Worm (Caenorhabditis elegans): Measurements from ENCODE around the gene T10D4.7.

The T10D4.7 gene

DNA sequence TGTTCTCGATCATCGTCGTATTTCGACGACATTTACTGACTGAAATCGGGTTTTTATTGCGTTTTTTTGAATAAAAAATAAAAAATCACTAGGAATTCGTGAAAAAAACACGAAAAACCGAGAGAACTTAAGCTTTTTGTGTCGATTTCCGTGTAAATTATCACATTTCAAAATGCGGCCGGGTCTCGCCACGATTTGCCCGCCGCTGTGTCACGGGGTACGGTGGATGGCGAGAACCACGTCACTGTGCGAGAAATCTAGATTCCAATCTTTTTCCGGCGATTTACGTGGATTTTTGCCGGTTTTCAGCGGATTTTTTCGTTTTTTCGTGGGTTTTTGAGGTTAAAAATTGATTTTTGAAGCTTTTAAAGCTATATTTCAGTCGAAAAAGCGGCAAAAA, 40.7 kb upstream of the T10D4.7 start, which contains the start of gene Y25C1A.8:
Y25C1A.8 (minus strand) TSS at position 45 of the 400 bp plus-strand sequence.
- TF ChIP-seq nhr-76 (tag; optimal IDR thresholded peaks at IDR 0.05) (no peak), sem-2 (GFP tag; optimal IDR thresholded peaks at IDR 0.05) (no peak), zip-8 (tag; optimal IDR thresholded peaks at IDR 0.05) (no peak), hlh-1 (tag; optimal IDR thresholded peaks at IDR 0.05) (no peak), M03D4.4 (tag; optimal IDR thresholded peaks at IDR 0.05) (no peak), flh-1 (GFP tag; optimal IDR thresholded peaks at IDR 0.05) (no peak), lin-13 (tag; optimal IDR thresholded peaks at IDR 0.05) (peak; percentile 70), snpc-4 (tag; optimal IDR thresholded peaks at IDR 0.05) (no peak), nhr-237 (tag; optimal IDR thresholded peaks at IDR 0.05) (peak; percentile 26), mab-5 (tag; optimal IDR thresholded peaks at IDR 0.05) (no peak), sptf-1 (tag; optimal IDR thresholded peaks at IDR 0.05) (peak; percentile 70), ham-2 (GFP tag; optimal IDR thresholded peaks at IDR 0.05) (peak; percentile 7), pha-4 (tag; optimal IDR thresholded peaks at IDR 0.05) (peak; percentile 78), unc-120 (tag; optimal IDR thresholded peaks at IDR 0.05; ENCODE audit: poor library complexity, severe bottlenecking) (peak; percentile 10), mls-2 (tag; optimal IDR thresholded peaks at IDR 0.05) (peak; percentile 44), tbx-8 (GFP tag; optimal IDR thresholded peaks at IDR 0.05) (peak; percentile 20), lsy-2 (tag; optimal IDR thresholded peaks at IDR 0.05) (peak; percentile 99), ceh-83 (GFP tag; optimal IDR thresholded peaks at IDR 0.05) (peak; percentile 68), nhr-2 (tag; optimal IDR thresholded peaks at IDR 0.05) (no peak), bed-3 (GFP tag; optimal IDR thresholded peaks at IDR 0.05) (peak; percentile 59), elt-1 (tag; optimal IDR thresholded peaks at IDR 0.05; ENCODE audit: borderline replicate concordance, insufficient read depth) (peak; percentile 31), ces-1 (GFP tag; optimal IDR thresholded peaks at IDR 0.05) (peak; percentile 76), blmp-1 (tag; optimal IDR thresholded peaks at IDR 0.05) (no peak), drap-1 (GFP tag; optimal IDR thresholded peaks at IDR 0.05) (peak; percentile 68), mep-1 (tag; optimal IDR thresholded peaks at IDR 0.05) (peak; percentile 49), unc-39 (tag; optimal IDR thresholded peaks at IDR 0.05) (no peak), ceh-39 (tag; optimal IDR thresholded peaks at IDR 0.05) (no peak), unc-62 (GFP tag; optimal IDR thresholded peaks at IDR 0.05) (peak; percentile 30), nhr-28 (tag; optimal IDR thresholded peaks at IDR 0.05) (no peak), nhr-12 (tag; optimal IDR thresholded peaks at IDR 0.05) (no peak), ceh-43 (GFP tag; optimal IDR thresholded peaks at IDR 0.05) (peak; percentile 44)

DNA sequence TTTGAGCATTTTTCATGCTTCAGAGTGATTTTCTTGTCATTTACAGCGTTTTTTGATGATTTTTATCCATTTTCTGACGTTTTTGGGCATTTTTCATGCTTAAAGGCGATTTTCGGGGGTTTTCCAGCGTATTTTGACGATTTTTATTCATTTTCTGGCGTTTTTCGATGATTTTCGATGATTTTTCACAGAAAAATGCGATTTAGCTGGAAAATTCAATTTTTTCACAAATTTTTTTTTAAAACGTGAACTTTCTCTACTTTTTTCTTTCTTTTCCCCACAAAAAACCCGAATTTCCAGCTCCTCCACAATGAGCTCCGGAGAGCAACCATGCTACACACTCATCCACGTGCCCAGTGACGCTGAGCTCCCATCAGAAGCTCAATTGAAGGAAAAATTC, 39.1 kb upstream of the T10D4.7 start, which contains the start of gene copb-1:
copb-1 (plus strand) TSS at position 301 of the 400 bp plus-strand sequence.
- TF ChIP-seq elt-1 (tag; optimal IDR thresholded peaks at IDR 0.05; ENCODE audit: borderline replicate concordance, insufficient read depth) (no peak), unc-120 (tag; optimal IDR thresholded peaks at IDR 0.05; ENCODE audit: poor library complexity, severe bottlenecking) (no peak), nhr-76 (tag; optimal IDR thresholded peaks at IDR 0.05) (no peak), flh-1 (GFP tag; optimal IDR thresholded peaks at IDR 0.05) (no peak), M03D4.4 (tag; optimal IDR thresholded peaks at IDR 0.05) (no peak), ham-2 (GFP tag; optimal IDR thresholded peaks at IDR 0.05) (no peak), lin-32 (GFP tag; optimal IDR thresholded peaks at IDR 0.05) (no peak), zip-8 (tag; optimal IDR thresholded peaks at IDR 0.05) (no peak), elt-3 (tag; optimal IDR thresholded peaks at IDR 0.05) (no peak), hlh-1 (tag; optimal IDR thresholded peaks at IDR 0.05) (no peak), sem-2 (GFP tag; optimal IDR thresholded peaks at IDR 0.05) (no peak), nhr-12 (tag; optimal IDR thresholded peaks at IDR 0.05) (no peak), nhr-28 (tag; optimal IDR thresholded peaks at IDR 0.05) (no peak)

DNA sequence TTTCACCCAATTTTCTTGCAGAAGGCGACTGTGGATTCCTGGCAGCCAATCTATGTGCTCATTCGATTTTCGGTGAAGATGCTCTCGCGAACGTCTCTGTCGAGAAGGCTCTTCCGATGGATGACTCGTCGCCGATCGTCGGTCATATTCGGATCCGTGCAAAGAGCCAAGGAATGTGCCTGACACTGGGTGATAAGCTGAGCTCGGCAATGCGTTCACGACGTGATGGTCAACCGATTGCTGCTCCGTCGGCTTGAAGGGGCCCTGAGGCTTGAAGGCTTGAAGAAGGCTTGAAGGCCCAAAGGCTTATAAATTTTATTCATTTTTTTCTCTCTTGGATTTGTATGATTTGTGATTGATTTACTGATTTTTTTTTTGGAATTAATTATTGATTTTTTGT, 30.4 kb upstream of the T10D4.7 start:
- no peak for TF ChIP-seq ceh-43 (GFP tag; optimal IDR thresholded peaks at IDR 0.05)
- no peak for TF ChIP-seq flh-1 (GFP tag; optimal IDR thresholded peaks at IDR 0.05)
- no peak for TF ChIP-seq cnd-1 (tag; optimal IDR thresholded peaks at IDR 0.05)
- TF ChIP-seq ceh-83 (GFP tag; optimal IDR thresholded peaks at IDR 0.05), result no peak
- no peak for TF ChIP-seq sem-2 (GFP tag; optimal IDR thresholded peaks at IDR 0.05)
- TF ChIP-seq sptf-1 (tag; optimal IDR thresholded peaks at IDR 0.05), result no peak
- TF ChIP-seq M03D4.4 (tag; optimal IDR thresholded peaks at IDR 0.05), result no peak
- TF ChIP-seq nhr-76 (tag; optimal IDR thresholded peaks at IDR 0.05), result no peak
- no peak for TF ChIP-seq mls-2 (tag; optimal IDR thresholded peaks at IDR 0.05)
- TF ChIP-seq drap-1 (GFP tag; optimal IDR thresholded peaks at IDR 0.05), result no peak
- TF ChIP-seq lin-32 (GFP tag; optimal IDR thresholded peaks at IDR 0.05), result no peak
- TF ChIP-seq nhr-12 (tag; optimal IDR thresholded peaks at IDR 0.05), result no peak
- no peak for TF ChIP-seq pha-4 (tag; optimal IDR thresholded peaks at IDR 0.05)
- TF ChIP-seq nhr-2 (tag; optimal IDR thresholded peaks at IDR 0.05), result no peak

Data from whole organism, mixed stage, embryonic.